Worm (Caenorhabditis elegans) whole organism, L1 larva: ENCODE results near the gene B0547.2.

ENCODE experiments used
- mep-1 ChIP-seq: fragments of 150-350 bp; optimal IDR thresholded peaks from 2 replicates; lab custom pipeline; 2014; ENCODE audit warnings: missing biosample characterization, missing genetic modification characterization
- nhr-19 ChIP-seq: fragments of 200-800 bp; sonication (Bioruptor generic); conservative IDR thresholded peaks from 2 replicates; pipeline ENCODE4 v1.3.6; 2022; ENCODE audit warnings: missing genetic modification characterization, missing compliant biosample characterization
- nhr-237 ChIP-seq: fragments of 150-350 bp; optimal IDR thresholded peaks from 2 replicates; lab custom pipeline; 2014; ENCODE audit warnings: missing biosample characterization, missing genetic modification characterization

DNA sequence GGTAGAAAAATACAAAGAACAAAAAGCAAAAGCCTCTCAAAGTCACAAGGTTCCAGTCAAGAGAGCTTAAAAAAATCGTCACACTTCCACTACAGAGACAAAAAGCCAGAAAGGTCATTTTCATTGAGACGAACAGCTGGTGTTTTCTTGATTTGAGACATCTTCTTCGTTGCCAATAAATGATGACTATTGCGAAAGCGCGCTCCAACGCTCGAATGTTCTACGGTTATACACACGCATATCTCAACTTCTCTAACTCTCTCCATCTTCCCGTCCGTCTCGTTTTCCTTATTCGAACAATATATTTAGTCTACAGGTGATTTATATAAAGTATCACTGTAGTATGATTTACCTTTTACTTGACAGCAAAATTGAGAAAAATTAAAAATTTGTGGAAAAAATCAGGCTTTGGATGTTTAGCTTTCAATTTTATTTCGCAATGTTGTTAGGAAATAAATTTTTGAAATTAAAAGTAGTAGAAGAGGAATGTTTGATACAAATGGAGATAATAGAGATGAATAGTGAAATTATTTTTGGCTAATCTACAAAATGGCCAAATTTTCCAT, 19.6 kb downstream of the B0547.2 start:
- TF ChIP-seq nhr-237 (peak; percentile 8), nhr-19 (GFP tag; lab: Robert Waterston, UW) (no peak), mep-1 (tag; lab: Kevin White, UChicago) (peak; percentile 61)
